Worm (Caenorhabditis elegans) whole organism, early embryonic: ENCODE results near the gene T08A11.1.

ENCODE experiments used
- B0310.2 ChIP-seq: sonication (generic microtip); optimal IDR thresholded peaks from 2 replicates; lab custom pipeline; 2016; ENCODE audit warnings: mild to moderate bottlenecking, missing genetic modification characterization, missing compliant biosample characterization
- F13C5.2 ChIP-seq: sonication (generic microtip); optimal IDR thresholded peaks from 2 replicates; lab custom pipeline; 2017; ENCODE audit warnings: mild to moderate bottlenecking, missing genetic modification characterization, inconsistent platforms, missing compliant biosample characterization
- aly-1 ChIP-seq: sonication (generic microtip); optimal IDR thresholded peaks from 2 replicates; lab custom pipeline; 2016; ENCODE audit warnings: missing genetic modification characterization, missing compliant biosample characterization
- ama-1 ChIP-seq: fragments of 150-350 bp; optimal IDR thresholded peaks from 2 replicates; lab custom pipeline; 2014
- ceh-13 ChIP-seq: fragments of 200-800 bp; sonication (Bioruptor generic); optimal IDR thresholded peaks from 2 replicates; lab custom pipeline; 2018; ENCODE audit warnings: mild to moderate bottlenecking, missing genetic modification characterization, missing compliant biosample characterization
- ceh-36 ChIP-seq: sonication (generic microtip); optimal IDR thresholded peaks from 2 replicates; lab custom pipeline; 2016; ENCODE audit warnings: missing genetic modification characterization, inconsistent platforms, missing compliant biosample characterization
- ets-7 ChIP-seq: sonication (generic microtip); optimal IDR thresholded peaks from 2 replicates; lab custom pipeline; 2016; ENCODE audit warnings: missing genotype, missing genetic modification characterization, missing compliant biosample characterization
- flt-1 ChIP-seq: fragments of 200-800 bp; sonication (Bioruptor generic); IDR thresholded peaks from 2 replicates; pipeline ENCODE4 v1.3.6; 2022; ENCODE audit warnings: missing genetic modification characterization, missing compliant biosample characterization
- hmbx-1 ChIP-seq: sonication (generic microtip); optimal IDR thresholded peaks from 2 replicates; lab custom pipeline; 2016; ENCODE audit warnings: mild to moderate bottlenecking, missing genetic modification characterization, missing compliant biosample characterization
- hmg-4 ChIP-seq: fragments of 200-800 bp; sonication (Bioruptor generic); optimal IDR thresholded peaks from 2 replicates; lab custom pipeline; 2018; ENCODE audit warnings: mild to moderate bottlenecking, missing genetic modification characterization, missing compliant biosample characterization
- hnd-1 ChIP-seq: sonication (generic microtip); optimal IDR thresholded peaks from 2 replicates; lab custom pipeline; 2016; ENCODE audit warnings: missing genetic modification characterization, missing compliant biosample characterization
- pes-1 ChIP-seq: fragments of 200-800 bp; sonication (Bioruptor generic); IDR thresholded peaks from 2 replicates; pipeline ENCODE4 v1.3.6; 2022; ENCODE audit warnings: missing genetic modification reagents, missing genetic modification characterization, missing compliant biosample characterization
- scrt-1 ChIP-seq: fragments of 200-800 bp; sonication (Bioruptor generic); IDR thresholded peaks from 2 replicates; pipeline ENCODE4 v1.3.6; 2022; ENCODE audit warnings: missing genetic modification characterization, missing compliant biosample characterization
- sea-1 ChIP-seq: fragments of 200-800 bp; sonication (Bioruptor generic); conservative IDR thresholded peaks from 2 replicates; pipeline ENCODE4 v1.3.6; 2022; ENCODE audit warnings: missing genetic modification characterization, missing compliant biosample characterization
- tbx-11 ChIP-seq: fragments of 200-800 bp; sonication (Bioruptor generic); IDR thresholded peaks from 2 replicates; pipeline ENCODE4 v1.3.6; 2022; ENCODE audit warnings: missing genetic modification characterization, missing compliant biosample characterization
- tbx-37 ChIP-seq: fragments of 200-800 bp; sonication (Bioruptor generic); conservative IDR thresholded peaks from 2 replicates; pipeline ENCODE4 v1.3.6; 2022; ENCODE audit warnings: missing genetic modification reagents, missing genetic modification characterization, missing compliant biosample characterization
- tra-4 ChIP-seq: sonication (generic microtip); optimal IDR thresholded peaks from 2 replicates; lab custom pipeline; 2017; ENCODE audit warnings: missing genetic modification characterization, missing compliant biosample characterization

Gene T08A11.1

DNA sequence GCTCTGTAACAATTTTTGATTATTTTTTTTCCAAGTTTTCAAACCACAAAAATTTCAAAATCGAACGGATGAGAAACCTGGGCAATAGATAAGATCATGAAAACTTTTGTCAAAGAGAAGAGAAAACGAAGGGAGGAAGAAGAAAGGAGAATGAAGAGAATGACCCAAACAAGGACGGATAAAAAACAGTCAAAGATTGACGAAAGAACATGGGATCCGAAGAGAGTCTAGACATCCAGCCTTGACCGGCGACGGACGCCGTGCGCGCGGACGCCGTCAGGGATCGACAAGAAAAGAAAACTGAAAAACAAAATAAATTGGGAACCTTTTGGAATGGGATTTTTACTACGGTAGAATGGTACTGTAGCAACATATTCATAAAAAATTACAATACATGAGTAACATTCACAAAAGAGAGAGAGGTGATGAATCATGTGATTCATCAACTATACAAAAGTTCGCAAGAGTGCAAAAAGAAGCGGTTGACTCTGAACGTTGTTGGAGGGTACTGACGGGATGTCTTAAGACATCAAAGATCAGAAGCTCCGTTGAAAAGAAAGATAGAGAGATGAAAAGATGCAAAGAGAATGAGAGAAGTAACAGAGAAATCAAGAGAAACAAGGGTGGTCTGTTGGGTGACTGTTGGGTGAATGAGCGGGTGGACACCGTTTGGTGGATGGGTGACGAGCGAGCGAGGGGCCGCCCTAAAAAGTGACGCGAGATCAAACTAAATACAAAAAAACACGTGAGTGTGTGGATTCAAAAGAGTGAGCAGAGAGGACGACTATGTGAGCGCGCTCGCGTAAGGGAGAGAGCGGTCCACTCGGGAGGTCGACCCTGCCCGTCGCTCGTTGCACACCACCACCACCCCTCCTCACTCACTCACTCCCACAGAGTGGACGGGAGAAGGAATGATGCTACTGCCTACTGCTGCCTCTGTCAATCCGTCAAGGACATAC, 17.5 kb upstream of the T08A11.1 start, which contains the start of gene sup-26:
Gene sup-26, minus strand, starts transcription at position 10 of the 959 bp plus-strand sequence.
- TF ChIP-seq tra-4 (tag; lab: Kevin White, UChicago) (peak; percentile 13), hnd-1 (tag; lab: Kevin White, UChicago) (no peak), sea-1 (GFP tag; lab: Robert Waterston, UW) (peak; percentile 83; the same call in 1 of the 2 replicates), hmbx-1 (tag; lab: Kevin White, UChicago) (no peak), tbx-37 (GFP tag; lab: Robert Waterston, UW) (no peak), B0310.2 (tag; lab: Kevin White, UChicago) (peak; percentile 41), tbx-11 (no peak), aly-1 (tag; lab: Kevin White, UChicago) (peak; percentile 78), F13C5.2 (tag; lab: Kevin White, UChicago) (peak; percentile 60), ama-1 (no peak), pes-1 (GFP tag; lab: Robert Waterston, UW) (peak; percentile 49; the same call in 1 of the 2 replicates), ceh-36 (tag; lab: Kevin White, UChicago) (no peak), ceh-13 (GFP tag; lab: Kevin White, UChicago) (no peak), ets-7 (tag; lab: Kevin White, UChicago) (peak; percentile 31), hmg-4 (peak; percentile 80), flt-1 (GFP tag; lab: Robert Waterston, UW) (no peak; the same call in 1 of the 2 replicates), scrt-1 (GFP tag; lab: Robert Waterston, UW) (peak; percentile 51; the same call in 1 of the 2 replicates)

DNA sequence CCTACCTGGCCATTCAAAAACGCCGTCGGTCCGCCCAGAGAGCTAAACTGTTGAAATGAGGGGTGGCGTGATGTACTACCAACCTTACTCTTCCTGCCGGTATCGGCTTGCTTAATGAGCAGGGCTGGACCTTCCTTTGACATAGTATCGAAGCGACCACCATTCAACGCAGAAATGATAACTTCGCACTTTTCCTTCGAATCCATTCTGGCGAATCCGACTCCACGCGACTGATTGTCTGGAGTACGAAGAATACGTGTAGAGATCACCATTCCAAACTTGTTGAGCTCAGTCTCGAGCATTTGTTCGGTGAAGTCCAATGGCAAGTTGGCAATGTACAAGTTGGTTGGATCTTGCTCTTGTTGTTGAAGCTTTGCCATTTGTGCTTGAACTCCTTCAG, 15.3 kb upstream of the T08A11.1 start:
- TF ChIP-seq hmbx-1 (tag; lab: Kevin White, UChicago) = no peak
- TF ChIP-seq ceh-13 (GFP tag; lab: Kevin White, UChicago) = no peak
- TF ChIP-seq tbx-37 (GFP tag; lab: Robert Waterston, UW) = no peak
- no peak for TF ChIP-seq pes-1 (GFP tag; lab: Robert Waterston, UW)
- no peak for TF ChIP-seq tbx-11
- TF ChIP-seq tra-4 (tag; lab: Kevin White, UChicago) = no peak
- TF ChIP-seq sea-1 (GFP tag; lab: Robert Waterston, UW) = no peak
- no peak for TF ChIP-seq hmg-4
- no peak for TF ChIP-seq hnd-1 (tag; lab: Kevin White, UChicago)
- TF ChIP-seq scrt-1 (GFP tag; lab: Robert Waterston, UW) = no peak

DNA sequence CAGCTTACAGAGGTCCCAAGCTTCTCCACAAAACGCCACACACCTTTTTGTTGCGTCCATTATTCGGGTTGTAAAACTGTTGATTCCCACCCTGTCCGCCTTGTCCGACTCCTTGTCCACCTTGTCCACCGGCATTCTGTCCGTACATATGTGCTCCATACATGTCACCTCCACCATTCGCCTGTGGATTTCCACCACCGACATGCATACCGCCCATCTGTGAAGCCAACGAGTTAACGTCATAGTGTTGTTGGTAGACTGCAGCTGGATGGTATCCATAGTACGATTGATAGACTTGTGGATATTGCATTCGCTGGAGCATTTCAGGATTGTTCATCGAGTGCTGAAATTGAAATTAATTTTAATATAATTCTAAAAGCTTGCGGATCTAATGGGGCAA, 14.8 kb upstream of the T08A11.1 start:
- no peak for TF ChIP-seq hnd-1 (tag; lab: Kevin White, UChicago)
- TF ChIP-seq ama-1 = peak; percentile 11

DNA sequence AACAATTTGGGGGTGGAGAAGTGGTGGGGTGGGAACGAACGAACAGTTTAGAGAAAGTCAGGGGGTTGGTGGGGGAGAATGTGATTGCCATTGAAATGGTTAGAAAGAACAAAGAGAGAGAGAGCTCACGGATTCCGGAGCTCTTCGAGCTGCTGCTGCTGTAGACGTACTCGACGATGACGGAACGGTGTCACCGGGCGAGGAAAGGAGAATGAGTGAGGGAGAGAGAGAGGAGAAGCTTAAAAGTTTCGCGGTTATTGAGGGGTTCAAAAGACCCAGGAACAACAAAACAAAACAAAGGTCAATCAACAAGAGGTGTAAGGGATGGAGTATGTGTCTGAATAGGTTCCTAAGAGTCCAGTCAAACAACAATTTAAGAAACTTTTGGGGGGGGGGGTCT, 13.3 kb upstream of the T08A11.1 start:
- TF ChIP-seq B0310.2 (tag; lab: Kevin White, UChicago) (no peak), ama-1 (peak; percentile 94)

DNA sequence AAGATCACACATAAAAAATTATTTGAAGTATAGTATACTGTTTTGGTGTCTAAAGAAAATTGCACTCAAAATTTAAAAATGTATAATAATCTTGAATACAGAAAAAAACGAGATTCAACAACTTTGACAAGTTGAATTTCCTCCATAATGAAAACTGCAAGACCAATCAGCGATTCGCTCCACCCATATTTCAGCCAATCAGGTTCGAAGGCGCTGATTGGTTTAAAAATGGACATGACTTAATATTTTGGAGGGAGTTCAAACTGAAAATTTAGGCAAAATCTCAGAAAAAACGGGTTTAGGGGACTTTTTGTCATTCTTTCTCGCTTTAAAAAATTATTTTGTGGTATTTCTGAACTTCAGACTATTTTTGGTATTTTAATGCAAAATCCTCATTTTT, 12.8 kb upstream of the T08A11.1 start:
- peak; percentile 41 for TF ChIP-seq ama-1
- no peak for TF ChIP-seq tra-4 (tag; lab: Kevin White, UChicago)

DNA sequence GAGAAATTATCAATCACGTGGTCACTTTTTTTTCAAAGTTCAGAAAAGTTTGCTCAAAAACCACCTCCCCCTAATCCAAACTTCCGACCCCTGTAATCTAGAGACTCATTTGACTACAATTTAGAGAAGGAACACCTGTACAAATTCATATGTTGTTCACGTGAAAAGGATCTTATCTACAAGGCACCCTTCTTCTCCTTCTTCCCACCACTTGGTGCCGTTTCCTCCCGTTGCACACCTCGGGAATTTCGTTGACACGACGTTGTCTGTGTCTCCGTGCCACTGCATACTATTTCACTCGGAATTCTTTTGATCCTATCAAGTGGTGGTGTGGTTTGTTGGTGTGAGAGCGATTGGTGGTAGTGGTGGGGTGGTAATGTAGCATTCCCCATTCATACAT, 11.6 kb upstream of the T08A11.1 start:
- TF ChIP-seq tbx-37 (GFP tag; lab: Robert Waterston, UW) (no peak), sea-1 (GFP tag; lab: Robert Waterston, UW) (no peak), tra-4 (tag; lab: Kevin White, UChicago) (no peak), aly-1 (tag; lab: Kevin White, UChicago) (no peak), hmg-4 (peak; percentile 26)

DNA sequence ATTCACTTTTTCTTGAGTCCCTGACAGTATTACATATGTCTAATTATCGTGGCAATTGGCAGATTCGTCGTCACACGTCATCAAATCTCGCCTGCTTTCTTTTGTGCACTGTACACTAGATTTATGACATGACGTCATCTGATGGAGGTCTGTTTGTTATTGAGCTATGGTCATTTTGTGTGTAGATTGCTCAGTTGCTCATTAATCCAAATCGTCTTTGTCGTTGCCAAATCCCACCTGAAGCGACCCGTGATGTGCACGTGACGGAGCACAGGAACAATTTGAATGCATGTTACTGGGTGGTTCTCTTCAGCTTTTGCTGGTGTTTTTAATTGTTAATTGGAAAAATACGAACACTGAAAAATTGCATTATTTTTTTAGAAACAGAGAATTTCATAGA, 9.9 kb upstream of the T08A11.1 start:
- no peak for TF ChIP-seq ets-7 (tag; lab: Kevin White, UChicago)
- no peak for TF ChIP-seq tbx-11
- TF ChIP-seq ceh-36 (tag; lab: Kevin White, UChicago) = peak; percentile 69

DNA sequence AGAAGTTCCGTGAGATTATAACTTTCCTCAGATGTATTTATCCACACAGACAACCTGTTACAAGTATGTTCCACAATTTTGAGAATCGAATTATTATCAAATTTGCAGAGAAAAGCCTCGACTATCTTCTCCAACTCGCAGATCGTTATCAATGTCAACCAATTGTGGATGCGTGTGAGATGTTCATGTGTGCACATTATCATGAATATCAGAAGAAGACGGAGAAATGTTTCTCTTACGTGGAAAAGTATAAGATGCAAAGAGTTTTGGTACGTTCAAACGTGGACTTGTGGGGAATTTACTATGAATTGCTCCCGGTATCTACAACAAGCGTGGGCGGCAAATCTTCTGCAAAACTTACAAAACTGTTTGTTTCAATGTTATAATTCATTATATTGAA, 8.1 kb upstream of the T08A11.1 start:
- TF ChIP-seq hmbx-1 (tag; lab: Kevin White, UChicago) (no peak), hmg-4 (no peak), flt-1 (GFP tag; lab: Robert Waterston, UW) (no peak), tbx-11 (no peak), ama-1 (no peak), tra-4 (tag; lab: Kevin White, UChicago) (no peak), ets-7 (tag; lab: Kevin White, UChicago) (no peak), B0310.2 (tag; lab: Kevin White, UChicago) (no peak), F13C5.2 (tag; lab: Kevin White, UChicago) (no peak), ceh-13 (GFP tag; lab: Kevin White, UChicago) (no peak), pes-1 (GFP tag; lab: Robert Waterston, UW) (no peak), tbx-37 (GFP tag; lab: Robert Waterston, UW) (no peak), scrt-1 (GFP tag; lab: Robert Waterston, UW) (no peak), aly-1 (tag; lab: Kevin White, UChicago) (no peak), hnd-1 (tag; lab: Kevin White, UChicago) (no peak), sea-1 (GFP tag; lab: Robert Waterston, UW) (no peak), ceh-36 (tag; lab: Kevin White, UChicago) (no peak)
